Worm (Caenorhabditis elegans) whole organism, L4 larva: ENCODE measurements around the gene clec-251.

ENCODE experiments used
- D1046.2 ChIP-seq: fragments of 200-800 bp; sonication (Bioruptor generic); IDR thresholded peaks from 2 replicates; pipeline ENCODE4 v1.3.6; 2022; ENCODE audit warnings: missing genetic modification characterization, missing compliant biosample characterization
- F44E2.7 ChIP-seq: fragments of 200-800 bp; sonication (Bioruptor generic); IDR thresholded peaks from 2 replicates; pipeline ENCODE4 v2.1.2; 2022; ENCODE audit warnings: missing genetic modification characterization, missing compliant biosample characterization
- F49E8.2 ChIP-seq: sonication (generic microtip); optimal IDR thresholded peaks from 2 replicates; lab custom pipeline; 2016; ENCODE audit warnings: missing compliant biosample characterization, mild to moderate bottlenecking, missing genetic modification characterization, borderline replicate concordance
- Y105C5A.15 ChIP-seq: fragments of 200-800 bp; sonication (Bioruptor generic); IDR thresholded peaks from 2 replicates; pipeline ENCODE4 v1.3.6; 2022; ENCODE audit warnings: missing genetic modification characterization, missing compliant biosample characterization
- Y48G9A.11 ChIP-seq: fragments of 200-800 bp; sonication (Bioruptor generic); IDR thresholded peaks from 2 replicates; pipeline ENCODE4 v1.3.6; 2022; ENCODE audit warnings: missing genetic modification reagents, missing genetic modification characterization, missing compliant biosample characterization
- Y5F2A.4 ChIP-seq: fragments of 200-800 bp; sonication (Bioruptor generic); optimal IDR thresholded peaks from 2 replicates; lab custom pipeline; 2018; ENCODE audit warnings: mild to moderate bottlenecking, missing genetic modification characterization, missing compliant biosample characterization
- Y75B8A.6 ChIP-seq: fragments of 200-800 bp; sonication (Bioruptor generic); IDR thresholded peaks from 2 replicates; pipeline ENCODE4 v1.3.6; 2022; ENCODE audit warnings: missing genetic modification reagents, missing genetic modification characterization, missing compliant biosample characterization
- ZK546.5 ChIP-seq, 2 experiments: sonication (generic microtip); optimal IDR thresholded peaks; 2 replicates each; lab custom pipeline; 2017; ENCODE audit warnings: missing biosample characterization in 2 of 2, missing genetic modification characterization in 2 of 2
- aha-1 ChIP-seq: fragments of 150-350 bp; peaks from one replicate; lab custom pipeline; 2014; ENCODE audit warnings: missing biosample characterization, missing genetic modification characterization
- aly-2 ChIP-seq: sonication (generic microtip); optimal IDR thresholded peaks from 2 replicates; lab custom pipeline; 2018; ENCODE audit warnings: missing biosample characterization, missing genetic modification characterization
- ceh-20 ChIP-seq: fragments of 200-800 bp; sonication (Bioruptor generic); IDR thresholded peaks from 2 replicates; pipeline ENCODE4 v1.3.6; 2022; ENCODE audit warnings: missing genetic modification reagents, missing genetic modification characterization, missing compliant biosample characterization
- ceh-28 ChIP-seq: fragments of 150-350 bp; optimal IDR thresholded peaks from 2 replicates; lab custom pipeline; 2014; ENCODE audit warnings: missing biosample characterization, missing genetic modification reagents, missing genetic modification characterization
- ceh-62 ChIP-seq: sonication (generic microtip); optimal IDR thresholded peaks from 2 replicates; lab custom pipeline; 2017; ENCODE audit warnings: missing biosample characterization, missing genetic modification characterization
- daf-16 ChIP-seq, 3 experiments: sonication (generic microtip); optimal IDR thresholded peaks; 2 replicates each; lab custom pipeline; 2016 to 2017; ENCODE audit warnings: missing genetic modification characterization in 3 of 3, missing genetic modification reagents in 3 of 3, mild to moderate bottlenecking in 2 of 3, missing compliant biosample characterization in 2 of 3, missing biosample characterization in 1 of 3, moderate library complexity in 1 of 3
- daf-19 ChIP-seq: fragments of 200-800 bp; sonication (Bioruptor generic); conservative IDR thresholded peaks from 2 replicates; pipeline ENCODE4 v1.3.6; 2022; ENCODE audit warnings: missing genetic modification characterization, missing compliant biosample characterization
- dmd-9 ChIP-seq: fragments of 200-800 bp; sonication (Bioruptor generic); IDR thresholded peaks from 2 replicates; pipeline ENCODE4 v1.3.6; 2022; ENCODE audit warnings: missing genetic modification reagents, missing genetic modification characterization, missing compliant biosample characterization
- dve-1 ChIP-seq: sonication (generic microtip); optimal IDR thresholded peaks from 2 replicates; lab custom pipeline; 2017; ENCODE audit warnings: antibody characterized with exemption, mild to moderate bottlenecking, missing genetic modification characterization, missing compliant biosample characterization; ENCODE audit not compliant: insufficient read depth
- egl-43 ChIP-seq: fragments of 200-800 bp; sonication (Bioruptor generic); IDR thresholded peaks from 2 replicates; pipeline ENCODE4 v1.3.6; 2022; ENCODE audit warnings: missing genetic modification reagents, missing genetic modification characterization, missing compliant biosample characterization
- fkh-10 ChIP-seq: fragments of 150-350 bp; optimal IDR thresholded peaks from 2 replicates; lab custom pipeline; 2014; ENCODE audit warnings: missing biosample characterization, missing genetic modification reagents, missing genetic modification characterization
- gei-8 ChIP-seq: fragments of 200-800 bp; sonication (Bioruptor generic); optimal IDR thresholded peaks from 2 replicates; lab custom pipeline; 2018; ENCODE audit warnings: mild to moderate bottlenecking, missing genetic modification characterization, missing compliant biosample characterization
- hlh-30 ChIP-seq: sonication (generic microtip); optimal IDR thresholded peaks from 2 replicates; lab custom pipeline; 2017; ENCODE audit warnings: antibody characterized with exemption, mild to moderate bottlenecking, missing genetic modification characterization, missing compliant biosample characterization; ENCODE audit not compliant: insufficient read depth
- hmg-1.1 ChIP-seq: fragments of 200-800 bp; sonication (Bioruptor generic); IDR thresholded peaks from 2 replicates; pipeline ENCODE4 v1.3.6; 2022; ENCODE audit warnings: missing genetic modification reagents, missing genetic modification characterization, missing compliant biosample characterization
- lin-39 ChIP-seq: fragments of 150-350 bp; optimal IDR thresholded peaks from 2 replicates; lab custom pipeline; 2014; ENCODE audit warnings: missing biosample characterization, missing genetic modification reagents, missing genetic modification characterization
- lir-3 ChIP-seq: sonication (generic microtip); optimal IDR thresholded peaks from 2 replicates; lab custom pipeline; 2016; ENCODE audit warnings: mild to moderate bottlenecking, missing genetic modification characterization, missing compliant biosample characterization
- mxl-2 ChIP-seq: fragments of 200-800 bp; sonication (Bioruptor generic); conservative IDR thresholded peaks from 2 replicates; pipeline ENCODE4 v1.3.6; 2022; ENCODE audit warnings: missing genetic modification reagents, missing genetic modification characterization, missing compliant biosample characterization
- nhr-102 ChIP-seq: sonication (generic microtip); optimal IDR thresholded peaks from 2 replicates; lab custom pipeline; 2016; ENCODE audit warnings: mild to moderate bottlenecking, missing genetic modification characterization, moderate library complexity, missing compliant biosample characterization
- nhr-41 ChIP-seq: fragments of 200-800 bp; sonication (Bioruptor generic); IDR thresholded peaks from 2 replicates; pipeline ENCODE4 v1.3.6; 2022; ENCODE audit warnings: missing genetic modification reagents, missing genetic modification characterization, missing compliant biosample characterization
- nhr-76 ChIP-seq: fragments of 150-350 bp; optimal IDR thresholded peaks from 2 replicates; lab custom pipeline; 2014; ENCODE audit warnings: missing biosample characterization, missing genetic modification characterization
- nhr-77 ChIP-seq: fragments of 150-350 bp; optimal IDR thresholded peaks from 2 replicates; lab custom pipeline; 2014; ENCODE audit warnings: missing biosample characterization, missing genetic modification characterization
- pha-4 ChIP-seq, 2 experiments: fragments of 150-350 bp in 1 of 2; fragments of 200-800 bp in 1 of 2; sonication (Bioruptor generic) in 1 of 2; IDR thresholded peaks in 1 of 2; optimal IDR thresholded peaks in 1 of 2; 2 replicates each; pipeline versions ENCODE4 v1.3.6 to Lab custom; 2014 to 2022; ENCODE audit warnings: missing genetic modification characterization in 2 of 2, missing genetic modification reagents in 2 of 2, missing biosample characterization in 1 of 2, missing compliant biosample characterization in 1 of 2
- php-3 ChIP-seq: fragments of 200-800 bp; sonication (Bioruptor generic); IDR thresholded peaks from 2 replicates; pipeline ENCODE4 v1.3.6; 2022; ENCODE audit warnings: missing genetic modification reagents, missing genetic modification characterization, missing compliant biosample characterization
- rbr-2 ChIP-seq: sonication (generic microtip); optimal IDR thresholded peaks from 2 replicates; lab custom pipeline; 2016; ENCODE audit warnings: missing genotype, missing genetic modification characterization, missing compliant biosample characterization
- sdz-12 ChIP-seq: fragments of 200-800 bp; sonication (Bioruptor generic); optimal IDR thresholded peaks from 2 replicates; lab custom pipeline; 2018; ENCODE audit warnings: mild to moderate bottlenecking, missing genetic modification characterization, missing compliant biosample characterization
- set-16 ChIP-seq: fragments of 200-800 bp; sonication (Bioruptor generic); IDR thresholded peaks from 2 replicates; pipeline ENCODE4 v1.3.6; 2022; ENCODE audit warnings: missing genetic modification reagents, missing genetic modification characterization, missing compliant biosample characterization
- skn-1 ChIP-seq: fragments of 150-350 bp; optimal IDR thresholded peaks from 2 replicates; lab custom pipeline; 2014; ENCODE audit warnings: missing biosample characterization, missing genetic modification characterization
- snpc-4 ChIP-seq: fragments of 150-350 bp; optimal IDR thresholded peaks from 2 replicates; lab custom pipeline; 2014; ENCODE audit warnings: missing biosample characterization, missing genetic modification characterization
- spr-1 ChIP-seq: sonication (generic microtip); optimal IDR thresholded peaks from 2 replicates; lab custom pipeline; 2016; ENCODE audit warnings: mild to moderate bottlenecking, missing genetic modification characterization, missing compliant biosample characterization
- spr-3 ChIP-seq: fragments of 200-800 bp; sonication (Bioruptor generic); optimal IDR thresholded peaks from 2 replicates; lab custom pipeline; 2018; ENCODE audit warnings: mild to moderate bottlenecking, missing genetic modification characterization, missing compliant biosample characterization
- unc-130 ChIP-seq: sonication (generic microtip); optimal IDR thresholded peaks from 2 replicates; lab custom pipeline; 2016; ENCODE audit warnings: missing genetic modification reagents, missing genetic modification characterization, missing compliant biosample characterization
- unc-39 ChIP-seq: sonication (generic microtip); optimal IDR thresholded peaks from 2 replicates; lab custom pipeline; 2017; ENCODE audit warnings: missing biosample characterization, missing genetic modification characterization
- unc-62 ChIP-seq, 3 experiments: fragments of 150-350 bp in 1 of 3; sonication (generic microtip); optimal IDR thresholded peaks in 2 of 3; peaks in 1 of 3; 1 replicate in 1 of 3; 2 replicates in 2 of 3; lab custom pipeline; 2014 to 2017; ENCODE audit warnings: missing biosample characterization in 3 of 3, missing genetic modification characterization in 3 of 3, missing genetic modification reagents in 3 of 3, missing genotype in 1 of 3
- vab-7 ChIP-seq: fragments of 200-800 bp; sonication (Bioruptor generic); IDR thresholded peaks from 2 replicates; pipeline ENCODE4 v1.3.6; 2022; ENCODE audit warnings: missing genetic modification reagents, missing genetic modification characterization, missing compliant biosample characterization
- zfp-2 ChIP-seq: sonication (generic microtip); optimal IDR thresholded peaks from 2 replicates; lab custom pipeline; 2016; ENCODE audit warnings: mild to moderate bottlenecking, missing genetic modification characterization, missing compliant biosample characterization
- zfp-3 ChIP-seq: fragments of 200-800 bp; sonication (Bioruptor generic); conservative IDR thresholded peaks from 2 replicates; pipeline ENCODE4 v1.3.6; 2022; ENCODE audit warnings: missing genetic modification reagents, missing genetic modification characterization, missing compliant biosample characterization
- zip-11 ChIP-seq: fragments of 200-800 bp; sonication (Bioruptor generic); IDR thresholded peaks from 2 replicates; pipeline ENCODE4 v1.3.6; 2022; ENCODE audit warnings: missing genetic modification characterization, missing compliant biosample characterization
- zip-2 ChIP-seq: fragments of 150-350 bp; optimal IDR thresholded peaks from 2 replicates; lab custom pipeline; 2014; ENCODE audit warnings: missing biosample characterization, missing genetic modification characterization

The clec-251 gene

DNA sequence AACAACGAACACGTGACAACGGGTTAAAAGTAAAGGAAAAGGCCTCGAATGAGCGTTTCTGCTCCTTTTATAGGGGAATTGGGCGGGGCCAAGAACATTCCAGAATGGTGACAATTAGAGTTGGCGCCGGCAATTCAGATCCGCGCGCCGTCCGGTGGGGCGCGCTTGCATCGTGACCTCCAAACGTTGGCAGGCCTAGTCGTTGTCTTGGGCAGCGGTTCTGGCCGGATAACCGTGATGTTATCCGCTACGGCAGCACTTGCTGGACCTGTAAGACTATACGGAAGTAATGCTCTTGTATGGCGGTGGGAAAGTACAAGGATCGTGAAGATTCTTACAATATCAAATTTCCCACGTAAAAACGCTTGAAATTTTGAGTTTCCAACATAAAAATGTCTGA is 22.0 kb downstream of the clec-251 start:
- TF ChIP-seq D1046.2 (GFP tag; lab: Robert Waterston, UW) = peak; percentile 90
- TF ChIP-seq Y48G9A.11 = 0 out of 2 replicates have a peak, but pooled peaks have one; percentile 22
- TF ChIP-seq dmd-9 = peak; percentile 68
- TF ChIP-seq set-16 (GFP tag; lab: Robert Waterston, UW) = peak; percentile 45; the same call in 1 of the 2 replicates
- TF ChIP-seq, all 104 proteins: peak for 4; not testable (repeated sequence) for 100

DNA sequence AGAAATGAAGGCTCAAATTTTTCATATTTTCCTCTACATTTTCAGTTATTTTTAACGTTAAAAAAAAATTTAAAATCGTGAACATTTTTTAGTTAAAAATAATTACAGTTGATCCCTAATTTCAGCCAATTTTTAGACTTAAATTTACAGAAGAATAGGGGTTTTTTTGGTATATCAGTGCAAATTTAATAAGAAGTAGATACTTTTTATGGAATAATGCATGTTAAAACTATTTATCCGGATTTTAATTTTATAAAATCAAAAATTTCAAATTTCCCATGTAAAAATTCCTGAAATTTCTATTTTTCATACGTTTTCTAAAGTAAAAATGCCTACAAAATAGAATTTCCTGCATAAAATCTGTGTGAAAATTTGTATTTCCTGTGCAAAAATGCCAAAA is 22.7 kb downstream of the clec-251 start:
- TF ChIP-seq unc-130 (GFP tag; lab: Kevin White, UChicago) (no peak), Y75B8A.6 (GFP tag; lab: Robert Waterston, UW) (no peak), zfp-2 (no peak), aha-1 (tag; lab: Kevin White, UChicago) (peak; percentile 54), ZK546.5 (tag; optimal IDR thresholded peaks at IDR 0.05; lab: Kevin White, UChicago) (peak in 1 of 2 experiments; percentile 4), ceh-28 (tag; lab: Kevin White, UChicago) (no peak), Y105C5A.15 (no peak), hmg-1.1 (GFP tag; lab: Robert Waterston, UW) (no peak)

DNA sequence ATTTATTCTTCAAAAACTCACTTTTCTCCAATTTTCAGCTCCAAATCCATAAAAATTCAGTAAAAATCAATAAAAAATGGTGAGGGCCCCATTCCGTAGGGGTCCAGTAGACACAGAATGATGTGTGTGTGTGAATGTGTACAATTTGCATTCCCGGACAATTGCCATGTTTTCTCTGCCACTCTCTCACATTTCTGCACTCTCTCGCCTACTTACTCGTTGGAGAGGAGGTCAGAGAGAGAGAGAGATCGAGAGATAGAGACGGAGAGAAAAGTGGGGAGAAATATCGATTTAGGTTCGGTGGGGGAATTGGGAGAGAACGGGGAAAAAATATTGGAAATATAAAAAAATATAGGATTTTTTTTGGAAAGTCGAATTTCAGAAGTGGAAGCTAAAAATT is 23.2 kb downstream of the clec-251 start:
- no peak for TF ChIP-seq mxl-2 (GFP tag; lab: Robert Waterston, UW)
- TF ChIP-seq F44E2.7 (GFP tag; lab: Robert Waterston, UW) = no peak
- no peak for TF ChIP-seq spr-3
- no peak for TF ChIP-seq skn-1 (tag; lab: Kevin White, UChicago)
- no peak for TF ChIP-seq nhr-102 (tag; lab: Kevin White, UChicago)
- TF ChIP-seq dve-1 = peak; percentile 96
- no peak for TF ChIP-seq egl-43 (GFP tag; lab: Robert Waterston, UW)
- no peak for TF ChIP-seq gei-8 (GFP tag; lab: Kevin White, UChicago)
- no peak for TF ChIP-seq unc-39 (tag; lab: Kevin White, UChicago)
- TF ChIP-seq zip-11 = no peak
- TF ChIP-seq ceh-62 (tag; lab: Kevin White, UChicago) = no peak
- TF ChIP-seq hmg-1.1 (GFP tag; lab: Robert Waterston, UW) = peak; percentile 57
- no peak for TF ChIP-seq aly-2
- TF ChIP-seq Y48G9A.11 = no peak
- TF ChIP-seq F49E8.2 (tag; lab: Kevin White, UChicago) = no peak
- TF ChIP-seq spr-1 = no peak
- no peak for TF ChIP-seq nhr-41 (GFP tag; lab: Robert Waterston, UW)
- TF ChIP-seq lir-3 (tag; lab: Kevin White, UChicago) = no peak
- TF ChIP-seq Y5F2A.4 (GFP tag; lab: Kevin White, UChicago) = no peak
- TF ChIP-seq unc-62 (GFP tag; optimal IDR thresholded peaks at IDR 0.05 in 1 of 2; lab: Kevin White, UChicago) = no peak
- TF ChIP-seq unc-62 (tag; optimal IDR thresholded peaks at IDR 0.05; lab: Kevin White, UChicago) = no peak
- peak; percentile 86 for TF ChIP-seq rbr-2 (tag; lab: Kevin White, UChicago)
- no peak for TF ChIP-seq daf-19 (GFP tag; lab: Robert Waterston, UW)
- TF ChIP-seq lin-39 (tag; lab: Kevin White, UChicago) = no peak
- no peak for TF ChIP-seq sdz-12 (GFP tag; lab: Kevin White, UChicago)
- TF ChIP-seq snpc-4 = peak; percentile 47
- TF ChIP-seq zip-2 (tag; lab: Kevin White, UChicago) = no peak
- TF ChIP-seq ceh-20 = no peak
- TF ChIP-seq daf-16 (GFP tag; optimal IDR thresholded peaks at IDR 0.05; lab: Kevin White, UChicago) = no peak
- peak; percentile 89 for TF ChIP-seq daf-16 (tag; optimal IDR thresholded peaks at IDR 0.05; lab: Kevin White, UChicago)
- TF ChIP-seq fkh-10 (GFP tag; lab: Kevin White, UChicago) = peak; percentile 33
- peak; percentile 80 for TF ChIP-seq hlh-30 (tag; lab: Kevin White, UChicago)
- no peak for TF ChIP-seq nhr-76 (tag; lab: Kevin White, UChicago)
- TF ChIP-seq set-16 (GFP tag; lab: Robert Waterston, UW) = no peak
- TF ChIP-seq dmd-9 = no peak
- TF ChIP-seq vab-7 (GFP tag; lab: Robert Waterston, UW) = no peak
- no peak for TF ChIP-seq php-3 (GFP tag; lab: Robert Waterston, UW)
- TF ChIP-seq nhr-77 (tag; lab: Kevin White, UChicago) = peak; percentile 72
- TF ChIP-seq unc-130 (GFP tag; lab: Kevin White, UChicago) = no peak
- TF ChIP-seq zfp-3 (GFP tag; lab: Robert Waterston, UW) = no peak
- TF ChIP-seq pha-4 (GFP tag; IDR thresholded peaks at IDR 0.05; lab: Robert Waterston, UW) = no peak
- peak; percentile 79 for TF ChIP-seq pha-4 (tag; optimal IDR thresholded peaks at IDR 0.05; lab: Kevin White, UChicago)
